Worm (Caenorhabditis elegans): ENCODE data around the gene pals-40.
"Not testable (repeated sequence)": the region's sequence is repeated elsewhere in the genome, so short reads cannot be mapped to it uniquely, and the experiment has no call there.

Gene pals-40

DNA sequence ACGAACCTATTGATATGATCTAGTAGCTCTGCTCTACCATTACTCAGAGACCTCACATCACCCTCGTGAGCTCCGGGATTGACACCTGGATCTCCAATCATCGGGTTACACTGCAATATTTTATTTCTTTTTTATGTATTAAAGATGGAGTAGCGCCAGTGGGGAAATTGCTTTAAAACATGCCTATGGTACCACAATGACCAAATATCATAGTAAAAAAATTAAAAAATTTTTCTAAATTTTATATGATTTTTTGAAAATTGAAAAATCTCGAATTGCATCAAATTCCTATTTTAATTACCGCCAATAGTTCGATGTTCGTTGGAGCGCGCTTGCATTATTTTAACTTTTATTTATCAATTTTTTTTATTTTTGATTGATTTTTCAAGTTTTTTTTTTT lies at the start of gene pals-40:
Gene pals-40 (minus strand): TSS at position 101 of the 400 bp plus-strand sequence.
- TF ChIP-seq madf-5, hmg-1.1, nhr-41 (GFP tag; IDR thresholded peaks at IDR 0.05): not testable (repeated sequence)

DNA sequence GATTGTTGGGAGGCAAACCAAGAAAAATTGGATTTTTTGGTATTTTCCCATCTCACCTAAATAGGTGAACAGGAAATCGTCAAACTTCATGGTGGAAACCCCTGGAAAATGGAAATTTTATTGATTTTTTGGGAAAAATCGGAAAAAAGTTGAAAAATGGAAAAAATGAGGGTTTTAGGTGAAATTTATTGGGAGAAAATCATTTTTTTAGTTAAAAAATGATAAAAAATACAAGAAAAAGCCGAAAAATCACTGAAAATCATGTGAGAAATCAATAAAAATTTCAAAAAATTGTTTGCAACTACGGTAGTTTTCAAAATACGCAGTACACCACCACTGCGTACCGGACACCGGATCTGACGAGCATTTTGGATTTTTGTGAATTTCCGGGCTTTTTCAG lies 49.3 kb upstream of the pals-40 start, which contains the start of gene lelo-2:
Gene lelo-2 (minus strand): TSS at position 101 of the 400 bp plus-strand sequence.
- TF ChIP-seq cey-2 (tag; optimal IDR thresholded peaks at IDR 0.05; ENCODE audit: borderline replicate concordance, insufficient read depth) (no peak), aha-1 (tag) (peak; percentile 27), daf-12 (tag; optimal IDR thresholded peaks at IDR 0.05) (no peak)

DNA sequence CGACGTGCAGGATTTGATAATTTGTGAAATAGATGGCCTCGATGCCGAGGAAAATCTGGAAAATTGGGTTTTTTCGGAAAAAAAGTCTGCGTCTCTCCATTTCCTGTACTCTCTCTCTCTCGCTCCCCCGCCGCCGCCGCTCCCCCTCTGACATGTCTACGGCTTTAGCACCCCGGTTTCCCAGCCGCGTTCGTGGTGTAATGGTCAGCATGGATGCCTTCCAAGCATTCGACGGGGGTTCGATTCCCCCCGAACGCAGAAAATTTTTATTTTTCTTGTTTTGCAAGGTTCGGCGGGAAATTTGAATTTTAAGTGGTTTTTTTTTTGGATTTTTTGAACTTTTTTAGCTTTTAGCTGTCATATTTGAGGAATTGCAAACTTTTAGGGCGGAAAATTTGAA lies 46.5 kb upstream of the pals-40 start:
- peak; percentile 80 for TF ChIP-seq lin-1 (GFP tag; IDR thresholded peaks at IDR 0.05)
- TF ChIP-seq ZK337.2 (GFP tag; IDR thresholded peaks at IDR 0.05) = peak; percentile 61; the same call in 1 of the 2 replicates
- no peak for TF ChIP-seq nhr-237 (tag; optimal IDR thresholded peaks at IDR 0.05)
- no peak for TF ChIP-seq zag-1 (tag; optimal IDR thresholded peaks at IDR 0.05)
- TF ChIP-seq cey-2 (tag; optimal IDR thresholded peaks at IDR 0.05; ENCODE audit: borderline replicate concordance, insufficient read depth) = no peak
- peak; percentile 83 for TF ChIP-seq tra-1 (GFP tag; IDR thresholded peaks at IDR 0.05)
- no peak for TF ChIP-seq daf-12 (tag; optimal IDR thresholded peaks at IDR 0.05)
- TF ChIP-seq nhr-6 (tag; optimal IDR thresholded peaks at IDR 0.05) = no peak
- TF ChIP-seq zip-2 (tag; optimal IDR thresholded peaks at IDR 0.05) = no peak
- TF ChIP-seq mdl-1 (tag; optimal IDR thresholded peaks at IDR 0.05) = peak in 1 of 2 experiments; percentile 26
- no peak for TF ChIP-seq ztf-11 (tag; optimal IDR thresholded peaks at IDR 0.05)
- TF ChIP-seq ceh-82 (tag; optimal IDR thresholded peaks at IDR 0.05) = no peak
- TF ChIP-seq F44E2.7 (GFP tag; IDR thresholded peaks at IDR 0.05) = 0 out of 2 replicates have a peak, but pooled peaks have one; percentile 58
- peak; percentile 86 for TF ChIP-seq Y48G9A.11 (GFP tag; IDR thresholded peaks at IDR 0.05)
- no peak for TF ChIP-seq aly-2 (tag; optimal IDR thresholded peaks at IDR 0.05)
- peak; percentile 98 for TF ChIP-seq aha-1 (tag)
- no peak for TF ChIP-seq jun-1 (tag; optimal IDR thresholded peaks at IDR 0.05)
- 0 out of 2 replicates have a peak, but pooled peaks have one; percentile 60 for TF ChIP-seq zfp-3 (GFP tag; conservative IDR thresholded peaks at IDR 0.05)
- TF ChIP-seq lin-39 (tag; optimal IDR thresholded peaks at IDR 0.05) = no peak
- peak; percentile 21 for TF ChIP-seq unc-130 (GFP tag; optimal IDR thresholded peaks at IDR 0.05)
- TF ChIP-seq skn-1 (tag; optimal IDR thresholded peaks at IDR 0.05) = no peak
- peak; percentile 87 for TF ChIP-seq lin-38 (GFP tag; IDR thresholded peaks at IDR 0.05)
- TF ChIP-seq tag-97 (GFP tag; IDR thresholded peaks at IDR 0.05) = no peak
- no peak for TF ChIP-seq egl-27 (tag; optimal IDR thresholded peaks at IDR 0.05)
- peak; percentile 43 to 79 for TF ChIP-seq lsy-2 (tag; optimal IDR thresholded peaks at IDR 0.05)
- peak; percentile 92 for TF ChIP-seq arid-1 (GFP tag; conservative IDR thresholded peaks at IDR 0.05)
- peak; percentile 81 for TF ChIP-seq mes-2 (tag; optimal IDR thresholded peaks at IDR 0.05; ENCODE audit: poor library complexity, severe bottlenecking)
- peak; percentile 54 for TF ChIP-seq nhr-102 (tag; optimal IDR thresholded peaks at IDR 0.05)
- TF ChIP-seq nhr-77 (tag; optimal IDR thresholded peaks at IDR 0.05) = peak; percentile 39
- no peak for TF ChIP-seq zip-11 (GFP tag; IDR thresholded peaks at IDR 0.05)
- peak; percentile 84; the same call in 1 of the 2 replicates for TF ChIP-seq Y105C5A.15 (GFP tag; IDR thresholded peaks at IDR 0.05)
- peak; percentile 67 for TF ChIP-seq zfp-2 (tag; optimal IDR thresholded peaks at IDR 0.05)
- no peak for TF ChIP-seq attf-4 (tag; optimal IDR thresholded peaks at IDR 0.05)
- TF ChIP-seq saeg-2 (GFP tag; IDR thresholded peaks at IDR 0.05) = peak; percentile 82
- no peak for TF ChIP-seq nhr-48 (tag; optimal IDR thresholded peaks at IDR 0.05)
- peak; percentile 87 to 96 for TF ChIP-seq madf-5 (GFP tag; IDR thresholded peaks at IDR 0.05)
- TF ChIP-seq lin-15B (tag; optimal IDR thresholded peaks at IDR 0.05) = no peak
- no peak for TF ChIP-seq ZK546.5 (tag; optimal IDR thresholded peaks at IDR 0.05)
- TF ChIP-seq nhr-28 (tag; optimal IDR thresholded peaks at IDR 0.05) = no peak
- TF ChIP-seq dmd-6 (GFP tag; IDR thresholded peaks at IDR 0.05) = peak; percentile 53
- TF ChIP-seq fkh-10 (GFP tag; optimal IDR thresholded peaks at IDR 0.05) = peak; percentile 56
- TF ChIP-seq nhr-10 (tag; optimal IDR thresholded peaks at IDR 0.05) = no peak
- peak; percentile 82 for TF ChIP-seq T26A8.4 (GFP tag; IDR thresholded peaks at IDR 0.05)
- TF ChIP-seq pqm-1 (tag; optimal IDR thresholded peaks at IDR 0.05) = no peak
- TF ChIP-seq ztf-7 (tag; optimal IDR thresholded peaks at IDR 0.05) = no peak
- peak; percentile 90 for TF ChIP-seq lim-7 (GFP tag; IDR thresholded peaks at IDR 0.05)

Measured in whole organism, L4 larva.